Worm (Caenorhabditis elegans) whole organism, early embryonic: ENCODE measurements around the gene T01B7.5.

ENCODE experiments used
- B0310.2 ChIP-seq: sonication (generic microtip); optimal IDR thresholded peaks from 2 replicates; lab custom pipeline; 2016; ENCODE audit warnings: mild to moderate bottlenecking, missing genetic modification characterization, missing compliant biosample characterization
- aly-1 ChIP-seq: sonication (generic microtip); optimal IDR thresholded peaks from 2 replicates; lab custom pipeline; 2016; ENCODE audit warnings: missing genetic modification characterization, missing compliant biosample characterization
- ama-1 ChIP-seq: fragments of 150-350 bp; optimal IDR thresholded peaks from 2 replicates; lab custom pipeline; 2014
- ceh-13 ChIP-seq: fragments of 200-800 bp; sonication (Bioruptor generic); optimal IDR thresholded peaks from 2 replicates; lab custom pipeline; 2018; ENCODE audit warnings: mild to moderate bottlenecking, missing genetic modification characterization, missing compliant biosample characterization
- ets-7 ChIP-seq: sonication (generic microtip); optimal IDR thresholded peaks from 2 replicates; lab custom pipeline; 2016; ENCODE audit warnings: missing genotype, missing genetic modification characterization, missing compliant biosample characterization
- flt-1 ChIP-seq: fragments of 200-800 bp; sonication (Bioruptor generic); IDR thresholded peaks from 2 replicates; pipeline ENCODE4 v1.3.6; 2022; ENCODE audit warnings: missing genetic modification characterization, missing compliant biosample characterization
- hmbx-1 ChIP-seq: sonication (generic microtip); optimal IDR thresholded peaks from 2 replicates; lab custom pipeline; 2016; ENCODE audit warnings: mild to moderate bottlenecking, missing genetic modification characterization, missing compliant biosample characterization
- hnd-1 ChIP-seq: sonication (generic microtip); optimal IDR thresholded peaks from 2 replicates; lab custom pipeline; 2016; ENCODE audit warnings: missing genetic modification characterization, missing compliant biosample characterization
- pes-1 ChIP-seq: fragments of 200-800 bp; sonication (Bioruptor generic); IDR thresholded peaks from 2 replicates; pipeline ENCODE4 v1.3.6; 2022; ENCODE audit warnings: missing genetic modification reagents, missing genetic modification characterization, missing compliant biosample characterization
- scrt-1 ChIP-seq: fragments of 200-800 bp; sonication (Bioruptor generic); IDR thresholded peaks from 2 replicates; pipeline ENCODE4 v1.3.6; 2022; ENCODE audit warnings: missing genetic modification characterization, missing compliant biosample characterization
- tbx-11 ChIP-seq: fragments of 200-800 bp; sonication (Bioruptor generic); IDR thresholded peaks from 2 replicates; pipeline ENCODE4 v1.3.6; 2022; ENCODE audit warnings: missing genetic modification characterization, missing compliant biosample characterization
- tra-4 ChIP-seq: sonication (generic microtip); optimal IDR thresholded peaks from 2 replicates; lab custom pipeline; 2017; ENCODE audit warnings: missing genetic modification characterization, missing compliant biosample characterization

- TF ChIP-seq pes-1 (no peak), hnd-1 (tag; lab: Kevin White, UChicago) (no peak), ceh-13 (GFP tag; lab: Kevin White, UChicago) (no peak), tra-4 (tag; lab: Kevin White, UChicago) (no peak), ama-1 (lab: Kevin White, UChicago) (no peak), hmbx-1 (no peak), ets-7 (no peak), tbx-11 (GFP tag; lab: Robert Waterston, UW) (no peak), aly-1 (tag; lab: Kevin White, UChicago) (no peak), scrt-1 (GFP tag; lab: Robert Waterston, UW) (no peak), flt-1 (GFP tag; lab: Robert Waterston, UW) (no peak), B0310.2 (no peak)
Measured at ce11 chrII:8675369-8675768, 41.3 kb upstream of the T01B7.5 start.
